Fruit fly (Drosophila melanogaster) whole organism, adult: ENCODE data around the gene Nelf-E.

ENCODE experiments used
- CG11617 ChIP-seq: fragments of 200-800 bp; sonication (Bioruptor generic); optimal IDR thresholded peaks from 2 replicates; lab custom pipeline; 2017; ENCODE audit warnings: mild to moderate bottlenecking, missing biosample characterization, missing genetic modification reagents, missing genetic modification characterization
- CG14711 ChIP-seq: fragments of 200-800 bp; sonication (Bioruptor generic); optimal IDR thresholded peaks from 2 replicates; lab custom pipeline; 2018; ENCODE audit warnings: missing biosample characterization, mild to moderate bottlenecking, missing genetic modification characterization, moderate library complexity
- CG5204 ChIP-seq: fragments of 200-800 bp; sonication (Bioruptor generic); optimal IDR thresholded peaks from 2 replicates; lab custom pipeline; 2016; ENCODE audit warnings: missing biosample characterization, missing genetic modification characterization
- CG7045 ChIP-seq: fragments of 200-800 bp; sonication (Bioruptor generic); optimal IDR thresholded peaks from 2 replicates; lab custom pipeline; 2017; ENCODE audit warnings: missing biosample characterization, mild to moderate bottlenecking, missing genetic modification characterization
- CG7101 ChIP-seq: fragments of 200-800 bp; sonication (Bioruptor generic); optimal IDR thresholded peaks from 2 replicates; lab custom pipeline; 2018; ENCODE audit warnings: missing biosample characterization, mild to moderate bottlenecking, missing genetic modification characterization, moderate library complexity
- Mnt ChIP-seq: fragments of 200-800 bp; sonication (Bioruptor generic); optimal IDR thresholded peaks from 2 replicates; lab custom pipeline; 2016; ENCODE audit warnings: missing biosample characterization, mild to moderate bottlenecking, missing genetic modification characterization
- cic ChIP-seq: fragments of 200-800 bp; sonication (Bioruptor generic); optimal IDR thresholded peaks from 2 replicates; lab custom pipeline; 2017; ENCODE audit warnings: missing biosample characterization, mild to moderate bottlenecking, missing genetic modification characterization, moderate library complexity
- tj ChIP-seq: fragments of 200-800 bp; sonication (Bioruptor generic); optimal IDR thresholded peaks from 3 replicates; lab custom pipeline; 2017; ENCODE audit warnings: missing biosample characterization, mild to moderate bottlenecking, missing genetic modification characterization, moderate library complexity

Gene Nelf-E

DNA sequence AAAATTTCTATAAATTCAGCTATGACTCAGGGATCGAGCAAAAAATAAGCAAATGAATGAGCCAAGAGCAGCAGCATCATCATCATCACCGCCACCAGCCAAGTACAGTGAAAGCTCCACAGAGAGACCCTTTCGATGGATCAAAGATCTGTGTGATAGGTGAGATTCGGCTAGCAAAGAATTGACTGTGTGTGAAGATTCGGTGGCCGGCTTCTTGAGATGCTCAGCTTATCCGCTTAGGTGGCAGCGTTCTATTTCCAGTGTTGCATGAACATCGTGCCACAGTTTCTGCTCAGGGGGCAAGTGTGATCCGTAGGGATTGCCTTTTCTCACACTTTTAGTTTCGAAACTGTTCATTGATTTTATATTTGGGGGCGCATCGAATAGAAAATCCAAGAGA is 47.6 kb downstream of the Nelf-E start:
- TF ChIP-seq CG5204 (GFP tag; lab: Kevin White, UChicago) (no peak), CG14711 (tag; lab: Kevin White, UChicago) (no peak), Mnt (GFP tag; lab: Kevin White, UChicago) (no peak), CG11617 (GFP tag; lab: Kevin White, UChicago) (no peak), tj (no peak), CG7101 (tag; lab: Kevin White, UChicago) (no peak), cic (GFP tag; lab: Kevin White, UChicago) (no peak)

DNA sequence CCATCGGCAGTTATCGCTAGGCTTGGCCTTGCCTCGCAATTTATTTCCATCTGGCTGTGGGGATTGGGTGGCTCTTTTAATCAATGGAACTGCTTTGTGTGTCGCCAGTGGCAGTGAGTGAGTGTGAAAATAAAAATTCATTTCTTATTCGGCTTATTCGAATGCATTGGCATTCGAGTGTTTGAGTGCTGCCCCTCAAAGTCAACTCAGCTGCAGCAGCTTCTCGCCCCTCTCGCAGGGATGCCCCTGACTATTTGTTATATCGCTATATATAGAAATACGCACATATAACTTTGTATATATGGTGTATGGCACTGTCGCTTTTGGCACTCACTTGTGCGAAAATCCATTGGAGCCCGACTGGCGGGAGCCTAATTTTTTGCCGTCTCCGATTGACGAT is 49.8 kb downstream of the Nelf-E start:
- no peak for TF ChIP-seq CG7045
